Fruit fly (Drosophila melanogaster) whole organism, embryonic: ENCODE measurements around the gene bor.

Experiments used
- BEAF-32 ChIP-seq: fragments of 200-800 bp; sonication (Bioruptor generic); optimal IDR thresholded peaks from 3 replicates; lab custom pipeline; 2017; ENCODE audit warnings: missing biosample characterization, missing genetic modification characterization, mild to moderate bottlenecking, moderate library complexity, missing genetic modification reagents
- CG10209 ChIP-seq: fragments of 200-800 bp; sonication (Bioruptor generic); optimal IDR thresholded peaks from 3 replicates; lab custom pipeline; 2017; ENCODE audit warnings: missing biosample characterization, mild to moderate bottlenecking, missing genetic modification characterization, missing genetic modification reagents
- CG12219 ChIP-seq: fragments of 200-800 bp; sonication (Bioruptor generic); optimal IDR thresholded peaks from 3 replicates; lab custom pipeline; 2018; ENCODE audit warnings: missing biosample characterization, mild to moderate bottlenecking, missing genetic modification characterization
- CG1233 ChIP-seq: fragments of 200-800 bp; sonication (Bioruptor generic); optimal IDR thresholded peaks from 4 replicates; lab custom pipeline; 2018; ENCODE audit warnings: missing biosample characterization, mild to moderate bottlenecking, missing genetic modification characterization
- CG13624 ChIP-seq: fragments of 200-800 bp; sonication (Bioruptor generic); optimal IDR thresholded peaks from 2 replicates; lab custom pipeline; 2016; ENCODE audit warnings: missing biosample characterization, missing genetic modification characterization
- CG14014 ChIP-seq: fragments of 200-800 bp; sonication (Bioruptor generic); IDR thresholded peaks from 2 replicates; pipeline ENCODE4 v1.3.6; 2022; ENCODE audit warnings: missing biosample characterization, missing genetic modification characterization
- CG1602 ChIP-seq: fragments of 200-800 bp; sonication (Bioruptor generic); optimal IDR thresholded peaks from 3 replicates; lab custom pipeline; 2016; ENCODE audit warnings: missing biosample characterization, missing genetic modification characterization
- CG1647 ChIP-seq: fragments of 200-800 bp; sonication (Bioruptor generic); optimal IDR thresholded peaks from 3 replicates; lab custom pipeline; 2016; ENCODE audit warnings: missing biosample characterization, missing genetic modification characterization
- CG2129 ChIP-seq: fragments of 200-800 bp; sonication (Bioruptor generic); IDR thresholded peaks from 2 replicates; pipeline ENCODE4 v1.3.6; 2022; ENCODE audit warnings: missing biosample characterization, missing genetic modification characterization; ENCODE audit not compliant: partially characterized antibody
- CG2678 ChIP-seq: fragments of 200-800 bp; sonication (Bioruptor generic); optimal IDR thresholded peaks from 3 replicates; lab custom pipeline; 2019; ENCODE audit warnings: missing biosample characterization, mild to moderate bottlenecking, missing genetic modification characterization, moderate library complexity
- CG2875 ChIP-seq: fragments of 200-800 bp; sonication (Bioruptor generic); optimal IDR thresholded peaks from 2 replicates; lab custom pipeline; 2017; ENCODE audit warnings: missing biosample characterization, mild to moderate bottlenecking, missing genetic modification characterization, missing genetic modification reagents
- CG3995 ChIP-seq: fragments of 200-800 bp; sonication (Bioruptor generic); optimal IDR thresholded peaks from 3 replicates; lab custom pipeline; 2016; ENCODE audit warnings: missing biosample characterization, missing genetic modification characterization
- CG4360 ChIP-seq: fragments of 200-800 bp; sonication (Bioruptor generic); IDR thresholded peaks from 2 replicates; pipeline ENCODE4 v1.3.6; 2022; ENCODE audit warnings: missing biosample characterization, missing genetic modification characterization
- CG5245 ChIP-seq: fragments of 200-800 bp; sonication (Bioruptor generic); optimal IDR thresholded peaks from 3 replicates; lab custom pipeline; 2016; ENCODE audit warnings: missing biosample characterization, missing genetic modification characterization
- CG9817 ChIP-seq: fragments of 200-800 bp; sonication (Bioruptor generic); optimal IDR thresholded peaks from 2 replicates; lab custom pipeline; 2018; ENCODE audit warnings: missing biosample characterization, mild to moderate bottlenecking, missing genetic modification characterization, moderate library complexity
- CG9876 ChIP-seq: fragments of 200-800 bp; sonication (Bioruptor generic); optimal IDR thresholded peaks from 2 replicates; lab custom pipeline; 2016; ENCODE audit warnings: missing biosample characterization, missing genetic modification characterization
- CHES-1-like ChIP-seq: fragments of 200-800 bp; sonication (Bioruptor generic); optimal IDR thresholded peaks from 2 replicates; lab custom pipeline; 2016; ENCODE audit warnings: missing biosample characterization, missing genetic modification characterization
- Ets65A ChIP-seq: fragments of 200-800 bp; sonication (Bioruptor generic); peaks from one replicate; lab custom pipeline; 2016; ENCODE audit warnings: missing biosample characterization, missing genetic modification characterization
- Jarid2 ChIP-seq: fragments of 200-800 bp; sonication (Bioruptor generic); optimal IDR thresholded peaks from 3 replicates; lab custom pipeline; 2017; ENCODE audit warnings: mild to moderate bottlenecking, missing biosample characterization, missing genetic modification reagents, missing genetic modification characterization
- Kr ChIP-seq: fragments of 200-800 bp; sonication (Bioruptor generic); optimal IDR thresholded peaks from 2 replicates; lab custom pipeline; 2017; ENCODE audit warnings: missing biosample characterization, mild to moderate bottlenecking, missing genetic modification characterization
- Lhr ChIP-seq: fragments of 200-800 bp; sonication (Bioruptor generic); optimal IDR thresholded peaks from 3 replicates; lab custom pipeline; 2017; ENCODE audit warnings: mild to moderate bottlenecking, missing biosample characterization, missing genetic modification reagents, missing genetic modification characterization
- Max ChIP-seq: fragments of 200-800 bp; sonication (Bioruptor generic); optimal IDR thresholded peaks from 2 replicates; lab custom pipeline; 2016; ENCODE audit warnings: missing biosample characterization, mild to moderate bottlenecking, missing genetic modification characterization
- Mes4 ChIP-seq: fragments of 200-800 bp; sonication (Bioruptor generic); optimal IDR thresholded peaks from 2 replicates; lab custom pipeline; 2016; ENCODE audit warnings: missing biosample characterization, missing genetic modification characterization
- Nf-YB ChIP-seq: fragments of 200-800 bp; sonication (Bioruptor generic); optimal IDR thresholded peaks from 3 replicates; lab custom pipeline; 2019; ENCODE audit warnings: missing biosample characterization, mild to moderate bottlenecking, missing genetic modification characterization, moderate library complexity
- NfI ChIP-seq: fragments of 200-800 bp; sonication (Bioruptor generic); optimal IDR thresholded peaks from 3 replicates; lab custom pipeline; 2018; ENCODE audit warnings: missing biosample characterization, mild to moderate bottlenecking, missing genetic modification characterization, moderate library complexity
- Rx ChIP-seq: fragments of 200-800 bp; sonication (Bioruptor generic); IDR thresholded peaks from 2 replicates; pipeline ENCODE4 v1.3.6; 2022; ENCODE audit warnings: missing biosample characterization, missing genetic modification characterization
- Six4 ChIP-seq: fragments of 200-800 bp; sonication (Bioruptor generic); optimal IDR thresholded peaks from 2 replicates; lab custom pipeline; 2016; ENCODE audit warnings: missing biosample characterization, missing genetic modification characterization
- abd-A ChIP-seq: fragments of 200-800 bp; sonication (Bioruptor generic); optimal IDR thresholded peaks from 3 replicates; lab custom pipeline; 2019; ENCODE audit warnings: missing biosample characterization, mild to moderate bottlenecking, missing genetic modification characterization, moderate library complexity
- ara ChIP-seq: fragments of 200-800 bp; sonication (Bioruptor generic); IDR thresholded peaks from 2 replicates; pipeline ENCODE4 v1.3.6; 2022; ENCODE audit warnings: missing biosample characterization, missing genetic modification characterization
- ase ChIP-seq: fragments of 200-800 bp; sonication (Bioruptor generic); IDR thresholded peaks from 3 replicates; pipeline ENCODE4 v1.3.6; 2022; ENCODE audit warnings: missing biosample characterization, missing genetic modification characterization
- ash1 ChIP-seq: fragments of 200-800 bp; sonication (Bioruptor generic); optimal IDR thresholded peaks from 2 replicates; lab custom pipeline; 2018; ENCODE audit warnings: missing biosample characterization, mild to moderate bottlenecking, missing genetic modification characterization
- bab2 ChIP-seq: fragments of 200-800 bp; sonication (Bioruptor generic); optimal IDR thresholded peaks from 2 replicates; lab custom pipeline; 2016; ENCODE audit warnings: missing biosample characterization, missing genetic modification characterization
- fd102C ChIP-seq: fragments of 200-800 bp; sonication (Bioruptor generic); optimal IDR thresholded peaks from 2 replicates; lab custom pipeline; 2018; ENCODE audit warnings: missing biosample characterization, mild to moderate bottlenecking, missing genetic modification characterization, moderate library complexity
- fru ChIP-seq: fragments of >200 bp; optimal IDR thresholded peaks from 2 replicates; lab custom pipeline; 2017
- gcm ChIP-seq: fragments of 200-800 bp; sonication (Bioruptor generic); optimal IDR thresholded peaks from 2 replicates; lab custom pipeline; 2019; ENCODE audit warnings: missing biosample characterization, mild to moderate bottlenecking, missing genetic modification characterization, moderate library complexity
- grn ChIP-seq: fragments of 200-800 bp; sonication (Bioruptor generic); optimal IDR thresholded peaks from 3 replicates; lab custom pipeline; 2017; ENCODE audit warnings: missing biosample characterization, missing genetic modification characterization
- hbn ChIP-seq: fragments of 200-800 bp; sonication (Bioruptor generic); IDR thresholded peaks from 2 replicates; pipeline ENCODE4 v1.3.6; 2022; ENCODE audit warnings: missing biosample characterization, missing genetic modification characterization; ENCODE audit not compliant: partially characterized antibody
- mirr ChIP-seq: fragments of 200-800 bp; sonication (Bioruptor generic); optimal IDR thresholded peaks from 3 replicates; lab custom pipeline; 2018; ENCODE audit warnings: missing biosample characterization, mild to moderate bottlenecking, missing genetic modification characterization
- onecut ChIP-seq: fragments of 200-800 bp; sonication (Bioruptor generic); IDR thresholded peaks from 2 replicates; pipeline ENCODE4 v1.3.6; 2022; ENCODE audit warnings: missing biosample characterization, missing genetic modification characterization
- org-1 ChIP-seq: fragments of 200-800 bp; sonication (Bioruptor generic); optimal IDR thresholded peaks from 2 replicates; lab custom pipeline; 2017; ENCODE audit warnings: missing biosample characterization, missing genetic modification characterization
- pho ChIP-seq: fragments of 200-800 bp; sonication (Bioruptor generic); optimal IDR thresholded peaks from 2 replicates; lab custom pipeline; 2016; ENCODE audit warnings: missing biosample characterization, missing genetic modification characterization
- seq ChIP-seq: fragments of 200-800 bp; sonication (Bioruptor generic); IDR thresholded peaks from 2 replicates; pipeline ENCODE4 v1.3.6; 2022; ENCODE audit warnings: missing biosample characterization, missing genetic modification characterization
- sisA ChIP-seq: fragments of 200-800 bp; sonication (Bioruptor generic); IDR thresholded peaks from 2 replicates; pipeline ENCODE4 v1.3.6; 2022; ENCODE audit warnings: missing biosample characterization, missing genetic modification characterization
- slbo ChIP-seq: fragments of 200-800 bp; sonication (Bioruptor generic); IDR thresholded peaks from 2 replicates; pipeline ENCODE4 v1.3.6; 2022; ENCODE audit warnings: missing biosample characterization, missing genetic modification characterization
- slou ChIP-seq: fragments of 200-800 bp; sonication (Bioruptor generic); optimal IDR thresholded peaks from 3 replicates; lab custom pipeline; 2016; ENCODE audit warnings: missing biosample characterization, missing genetic modification characterization
- ssp ChIP-seq: fragments of 200-800 bp; sonication (Bioruptor generic); IDR thresholded peaks from 2 replicates; pipeline ENCODE4 v1.3.6; 2022; ENCODE audit warnings: missing biosample characterization, missing genetic modification characterization
- stc ChIP-seq: fragments of 200-800 bp; sonication (Bioruptor generic); IDR thresholded peaks from 2 replicates; pipeline ENCODE4 v1.3.6; 2022; ENCODE audit warnings: missing biosample characterization, missing genetic modification characterization
- tup ChIP-seq: fragments of 200-800 bp; sonication (Bioruptor generic); optimal IDR thresholded peaks from 2 replicates; lab custom pipeline; 2016; ENCODE audit warnings: missing biosample characterization, mild to moderate bottlenecking, missing genetic modification characterization, moderate library complexity
- wdn ChIP-seq: fragments of 200-800 bp; sonication (Bioruptor generic); IDR thresholded peaks from 2 replicates; pipeline ENCODE4 v1.3.6; 2022; ENCODE audit warnings: missing biosample characterization, missing genetic modification characterization
- zen ChIP-seq: fragments of 200-800 bp; sonication (Bioruptor generic); optimal IDR thresholded peaks from 3 replicates; lab custom pipeline; 2018; ENCODE audit warnings: missing biosample characterization, mild to moderate bottlenecking, missing genetic modification characterization, moderate library complexity
- zfh1 ChIP-seq: fragments of 200-800 bp; sonication (Bioruptor generic); IDR thresholded peaks from 3 replicates; pipeline ENCODE4 v1.3.6; 2022; ENCODE audit warnings: missing biosample characterization, missing genetic modification characterization

The bor gene

dm6 chr3R:16222300-16222903 is 41.5 kb downstream of the bor start (continued):
- TF ChIP-seq Rx (peak; percentile 100), sisA (GFP tag; lab: Robert Waterston, UW) (peak; percentile 100), ssp (GFP tag; lab: Robert Waterston, UW) (peak; percentile 96), CG13624 (GFP tag; lab: Kevin White, UChicago) (peak; percentile 99), CG9817 (peak; percentile 99), pho (peak; percentile 97), mirr (GFP tag; lab: Kevin White, UChicago) (peak; percentile 99), Lhr (GFP tag; lab: Kevin White, UChicago) (peak; percentile 98), CG1233 (GFP tag; lab: Kevin White, UChicago) (peak; percentile 99), Nf-YB (peak; percentile 83), org-1 (peak; percentile 99), fru (lab: Kevin White, UChicago) (no peak), slou (peak; percentile 95), abd-A (tag; lab: Kevin White, UChicago) (peak; percentile 99), Jarid2 (GFP tag; lab: Kevin White, UChicago) (peak; percentile 94), Six4 (GFP tag; lab: Kevin White, UChicago) (peak; percentile 99), stc (peak; percentile 100), CG1647 (GFP tag; lab: Kevin White, UChicago) (peak; percentile 100), zfh1 (GFP tag; lab: Robert Waterston, UW) (peak; percentile 100), wdn (GFP tag; lab: Robert Waterston, UW) (peak; percentile 99), bab2 (GFP tag; lab: Kevin White, UChicago) (peak; percentile 99), fd102C (GFP tag; lab: Kevin White, UChicago) (peak; percentile 85), CG1602 (GFP tag; lab: Kevin White, UChicago) (peak; percentile 99), onecut (peak; percentile 99), CG14014 (GFP tag; lab: Robert Waterston, UW) (peak; percentile 100), gcm (GFP tag; lab: Kevin White, UChicago) (peak; percentile 99), grn (GFP tag; lab: Kevin White, UChicago) (peak; percentile 93), CG2678 (tag; lab: Kevin White, UChicago) (peak; percentile 99), CG2129 (GFP tag; lab: Robert Waterston, UW) (no peak), CG4360 (GFP tag; lab: Robert Waterston, UW) (peak; percentile 95), NfI (GFP tag; lab: Kevin White, UChicago) (peak; percentile 99), zen (tag; lab: Kevin White, UChicago) (peak; percentile 98), ase (GFP tag; lab: Robert Waterston, UW) (peak; percentile 100), Mes4 (peak; percentile 99), ara (GFP tag; lab: Robert Waterston, UW) (peak; percentile 100), tup (GFP tag; lab: Kevin White, UChicago) (peak; percentile 99), CG5245 (GFP tag; lab: Kevin White, UChicago) (peak; percentile 100), ash1 (peak; percentile 98), CHES-1-like (peak; percentile 99), Max (peak; percentile 99), CG9876 (GFP tag; lab: Kevin White, UChicago) (peak; percentile 99), seq (GFP tag; lab: Robert Waterston, UW) (peak; percentile 100), CG3995 (GFP tag; lab: Kevin White, UChicago) (peak; percentile 86), Ets65A (peak; percentile 100), hbn (GFP tag; lab: Robert Waterston, UW) (no peak), Kr (GFP tag; lab: Kevin White, UChicago) (peak; percentile 61), CG2875 (GFP tag; lab: Kevin White, UChicago) (peak; percentile 99), slbo (GFP tag; lab: Robert Waterston, UW) (peak; percentile 99), BEAF-32 (GFP tag; lab: Kevin White, UChicago) (peak; percentile 20), CG10209 (peak; percentile 99), CG12219 (GFP tag; lab: Kevin White, UChicago) (peak; percentile 99)
